Worm (Caenorhabditis elegans) whole organism, L4 larva: Measurements from ENCODE around the gene T10F2.2.

Source experiments
- R02D3.7 ChIP-seq: fragments of 150-350 bp; sonication (generic microtip); optimal IDR thresholded peaks from 3 replicates; lab custom pipeline; 2014; ENCODE audit warnings: missing biosample characterization, missing genetic modification characterization
- ZK337.2 ChIP-seq: fragments of 200-800 bp; sonication (Bioruptor generic); IDR thresholded peaks from 2 replicates; pipeline ENCODE4 v1.3.6; 2022; ENCODE audit warnings: missing genetic modification reagents, missing genetic modification characterization, missing compliant biosample characterization
- aha-1 ChIP-seq: fragments of 150-350 bp; peaks from one replicate; lab custom pipeline; 2014; ENCODE audit warnings: missing biosample characterization, missing genetic modification characterization
- aly-2 ChIP-seq: sonication (generic microtip); optimal IDR thresholded peaks from 2 replicates; lab custom pipeline; 2018; ENCODE audit warnings: missing biosample characterization, missing genetic modification characterization
- arid-1 ChIP-seq: fragments of 200-800 bp; sonication (Bioruptor generic); conservative IDR thresholded peaks from 2 replicates; pipeline ENCODE4 v1.3.6; 2022; ENCODE audit warnings: missing genetic modification reagents, missing genetic modification characterization, missing compliant biosample characterization
- attf-4 ChIP-seq: sonication (generic microtip); optimal IDR thresholded peaks from 3 replicates; lab custom pipeline; 2017; ENCODE audit warnings: missing biosample characterization, missing genetic modification characterization
- ceh-28 ChIP-seq: fragments of 150-350 bp; optimal IDR thresholded peaks from 2 replicates; lab custom pipeline; 2014; ENCODE audit warnings: missing biosample characterization, missing genetic modification reagents, missing genetic modification characterization
- ces-1 ChIP-seq: fragments of 150-350 bp; sonication (generic microtip); optimal IDR thresholded peaks from 4 replicates; lab custom pipeline; 2014; ENCODE audit warnings: missing biosample characterization, missing genetic modification reagents, missing genetic modification characterization
- daf-16 ChIP-seq, 3 experiments: sonication (generic microtip); optimal IDR thresholded peaks; 2 replicates each; lab custom pipeline; 2016 to 2017; ENCODE audit warnings: missing genetic modification characterization in 3 of 3, missing genetic modification reagents in 3 of 3, mild to moderate bottlenecking in 2 of 3, missing compliant biosample characterization in 2 of 3, missing biosample characterization in 1 of 3, moderate library complexity in 1 of 3
- daf-19 ChIP-seq: fragments of 200-800 bp; sonication (Bioruptor generic); conservative IDR thresholded peaks from 2 replicates; pipeline ENCODE4 v1.3.6; 2022; ENCODE audit warnings: missing genetic modification characterization, missing compliant biosample characterization
- dmd-6 ChIP-seq: fragments of 200-800 bp; sonication (Bioruptor generic); IDR thresholded peaks from 2 replicates; pipeline ENCODE4 v1.3.6; 2022; ENCODE audit warnings: missing genetic modification reagents, missing genetic modification characterization, missing compliant biosample characterization
- dmd-8 ChIP-seq: fragments of 200-800 bp; sonication (Bioruptor generic); IDR thresholded peaks from 2 replicates; pipeline ENCODE4 v1.3.6; 2022; ENCODE audit warnings: missing genetic modification characterization, missing compliant biosample characterization
- dmd-9 ChIP-seq: fragments of 200-800 bp; sonication (Bioruptor generic); IDR thresholded peaks from 2 replicates; pipeline ENCODE4 v1.3.6; 2022; ENCODE audit warnings: missing genetic modification reagents, missing genetic modification characterization, missing compliant biosample characterization
- dpl-1 ChIP-seq: fragments of 150-350 bp; optimal IDR thresholded peaks from 2 replicates; lab custom pipeline; 2014; ENCODE audit warnings: missing biosample characterization, missing genetic modification reagents, missing genetic modification characterization
- dve-1 ChIP-seq: sonication (generic microtip); optimal IDR thresholded peaks from 2 replicates; lab custom pipeline; 2017; ENCODE audit warnings: antibody characterized with exemption, mild to moderate bottlenecking, missing genetic modification characterization, missing compliant biosample characterization; ENCODE audit not compliant: insufficient read depth
- fkh-10 ChIP-seq: fragments of 150-350 bp; optimal IDR thresholded peaks from 2 replicates; lab custom pipeline; 2014; ENCODE audit warnings: missing biosample characterization, missing genetic modification reagents, missing genetic modification characterization
- hlh-11 ChIP-seq: fragments of 200-800 bp; sonication (Bioruptor generic); optimal IDR thresholded peaks from 2 replicates; lab custom pipeline; 2018; ENCODE audit warnings: mild to moderate bottlenecking, missing genetic modification characterization, missing compliant biosample characterization
- hlh-30 ChIP-seq: sonication (generic microtip); optimal IDR thresholded peaks from 2 replicates; lab custom pipeline; 2017; ENCODE audit warnings: antibody characterized with exemption, mild to moderate bottlenecking, missing genetic modification characterization, missing compliant biosample characterization; ENCODE audit not compliant: insufficient read depth
- hmg-1.1 ChIP-seq: fragments of 200-800 bp; sonication (Bioruptor generic); IDR thresholded peaks from 2 replicates; pipeline ENCODE4 v1.3.6; 2022; ENCODE audit warnings: missing genetic modification reagents, missing genetic modification characterization, missing compliant biosample characterization
- lin-29 ChIP-seq: fragments of 200-800 bp; sonication (Bioruptor generic); IDR thresholded peaks from 2 replicates; pipeline ENCODE4 v1.3.6; 2022; ENCODE audit warnings: missing genetic modification reagents, missing genetic modification characterization, missing compliant biosample characterization
- lin-38 ChIP-seq: fragments of 200-800 bp; sonication (Bioruptor generic); IDR thresholded peaks from 2 replicates; pipeline ENCODE4 v1.3.6; 2022; ENCODE audit warnings: missing genetic modification reagents, missing genetic modification characterization, missing compliant biosample characterization
- madf-5 ChIP-seq, 2 experiments: fragments of 200-800 bp; sonication (Bioruptor generic); IDR thresholded peaks; 2 replicates each; pipeline ENCODE4 v1.3.6; 2022; ENCODE audit warnings: missing compliant biosample characterization in 2 of 2, missing genetic modification characterization in 2 of 2
- mdl-1 ChIP-seq, 2 experiments: fragments of 150-350 bp in 1 of 2; sonication (generic microtip) in 1 of 2; optimal IDR thresholded peaks; 2 replicates each; lab custom pipeline; 2014 to 2017; ENCODE audit warnings: missing biosample characterization in 2 of 2, missing genetic modification characterization in 2 of 2
- mxl-3 ChIP-seq: fragments of 200-800 bp; sonication (Bioruptor generic); optimal IDR thresholded peaks from 2 replicates; lab custom pipeline; 2018; ENCODE audit warnings: mild to moderate bottlenecking, missing genetic modification characterization, missing compliant biosample characterization
- nhr-237 ChIP-seq: sonication (generic microtip); optimal IDR thresholded peaks from 2 replicates; lab custom pipeline; 2017; ENCODE audit warnings: missing biosample characterization, missing genetic modification characterization
- nhr-28 ChIP-seq: fragments of 150-350 bp; optimal IDR thresholded peaks from 2 replicates; lab custom pipeline; 2014; ENCODE audit warnings: missing biosample characterization, missing genetic modification characterization
- nhr-76 ChIP-seq: fragments of 150-350 bp; optimal IDR thresholded peaks from 2 replicates; lab custom pipeline; 2014; ENCODE audit warnings: missing biosample characterization, missing genetic modification characterization
- pqm-1 ChIP-seq: sonication (generic microtip); optimal IDR thresholded peaks from 2 replicates; lab custom pipeline; 2017; ENCODE audit warnings: missing biosample characterization, missing genetic modification characterization
- unc-62 ChIP-seq, 3 experiments: fragments of 150-350 bp in 1 of 3; sonication (generic microtip); optimal IDR thresholded peaks in 2 of 3; peaks in 1 of 3; 1 replicate in 1 of 3; 2 replicates in 2 of 3; lab custom pipeline; 2014 to 2017; ENCODE audit warnings: missing biosample characterization in 3 of 3, missing genetic modification characterization in 3 of 3, missing genetic modification reagents in 3 of 3, missing genotype in 1 of 3
- ztf-11 ChIP-seq: fragments of 150-350 bp; optimal IDR thresholded peaks from 2 replicates; lab custom pipeline; 2014; ENCODE audit warnings: missing biosample characterization, missing genetic modification characterization

The T10F2.2 gene

ce11 chrIII:5183372-5183771, 18.3 kb upstream of the T10F2.2 start:
- TF ChIP-seq hlh-30 (tag; lab: Kevin White, UChicago) (peak; percentile 11), mdl-1 (tag; optimal IDR thresholded peaks at IDR 0.05; lab: Kevin White, UChicago) (peak in 1 of 2 experiments; percentile 5), hmg-1.1 (0 out of 2 replicates have a peak, but pooled peaks have one; percentile 20), nhr-28 (tag; lab: Kevin White, UChicago) (no peak), ztf-11 (tag; lab: Kevin White, UChicago) (no peak), lin-29 (GFP tag; lab: Robert Waterston, UW) (no peak), attf-4 (tag; lab: Kevin White, UChicago) (no peak)

- peak; percentile 4 for TF ChIP-seq nhr-28 (tag; lab: Kevin White, UChicago)
- TF ChIP-seq nhr-237 (tag; lab: Kevin White, UChicago) = no peak
- no peak for TF ChIP-seq daf-19
- peak; percentile 5 for TF ChIP-seq aha-1 (tag; lab: Kevin White, UChicago)
- no peak for TF ChIP-seq aly-2 (tag; lab: Kevin White, UChicago)
- no peak for TF ChIP-seq dmd-8
- TF ChIP-seq ces-1 (GFP tag; lab: Kevin White, UChicago) = no peak
- TF ChIP-seq, all 104 proteins: peak for 2
Observed at ce11 chrIII:5181641-5182040, 16.5 kb upstream of the T10F2.2 start.

- TF ChIP-seq mxl-3 (GFP tag; lab: Kevin White, UChicago) (peak; percentile 18), hlh-30 (tag; lab: Kevin White, UChicago) (peak; percentile 10), lin-38 (peak; percentile 72), nhr-76 (no peak), madf-5 (GFP tag; IDR thresholded peaks at IDR 0.05; lab: Robert Waterston, UW) (no peak), mdl-1 (tag; optimal IDR thresholded peaks at IDR 0.05; lab: Kevin White, UChicago) (peak in 1 of 2 experiments; percentile 38), hlh-11 (tag; lab: Kevin White, UChicago) (peak; percentile 19), pqm-1 (no peak), dpl-1 (GFP tag; lab: Kevin White, UChicago) (peak; percentile 1)
Observed at ce11 chrIII:5181217-5181616, 16.1 kb upstream of the T10F2.2 start.

- no peak for TF ChIP-seq arid-1
- peak; percentile 34 for TF ChIP-seq hlh-11 (tag; lab: Kevin White, UChicago)
- peak; percentile 9 for TF ChIP-seq pqm-1
- TF ChIP-seq fkh-10 (GFP tag; lab: Kevin White, UChicago) = no peak
- TF ChIP-seq ceh-28 (tag; lab: Kevin White, UChicago) = no peak
- no peak for TF ChIP-seq R02D3.7 (tag; lab: Kevin White, UChicago)
- no peak for TF ChIP-seq dpl-1 (GFP tag; lab: Kevin White, UChicago)
- TF ChIP-seq dmd-9 (GFP tag; lab: Robert Waterston, UW) = no peak
- no peak for TF ChIP-seq ZK337.2
- peak; percentile 31 for TF ChIP-seq nhr-28 (tag; lab: Kevin White, UChicago)
- no peak for TF ChIP-seq attf-4 (tag; lab: Kevin White, UChicago)
- peak in 1 of 2 experiments; percentile 76 for TF ChIP-seq unc-62 (GFP tag; optimal IDR thresholded peaks at IDR 0.05 in 1 of 2; lab: Kevin White, UChicago)
- TF ChIP-seq unc-62 (tag; optimal IDR thresholded peaks at IDR 0.05; lab: Kevin White, UChicago) = no peak
- no peak for TF ChIP-seq daf-16 (GFP tag; optimal IDR thresholded peaks at IDR 0.05; lab: Kevin White, UChicago)
- peak; percentile 51 for TF ChIP-seq daf-16 (tag; optimal IDR thresholded peaks at IDR 0.05; lab: Kevin White, UChicago)
- no peak for TF ChIP-seq lin-38
- TF ChIP-seq aha-1 (tag; lab: Kevin White, UChicago) = peak; percentile 22
- TF ChIP-seq dmd-6 (GFP tag; lab: Robert Waterston, UW) = peak; percentile 46
- peak; percentile 20 for TF ChIP-seq dve-1
- TF ChIP-seq, all 104 proteins: peak for 8
Observed at ce11 chrIII:5180588-5180987, 15.5 kb upstream of the T10F2.2 start.

- TF ChIP-seq daf-16 (GFP tag; optimal IDR thresholded peaks at IDR 0.05; lab: Kevin White, UChicago) (no peak), daf-16 (tag; optimal IDR thresholded peaks at IDR 0.05; lab: Kevin White, UChicago) (no peak), unc-62 (GFP tag; optimal IDR thresholded peaks at IDR 0.05 in 1 of 2; lab: Kevin White, UChicago) (peak in 1 of 2 experiments; percentile 73), unc-62 (tag; optimal IDR thresholded peaks at IDR 0.05; lab: Kevin White, UChicago) (no peak)
Observed at ce11 chrIII:5179166-5179565, 14.1 kb upstream of the T10F2.2 start.
